Worm (Caenorhabditis elegans): ENCODE data around the gene fbxb-74.

DNA sequence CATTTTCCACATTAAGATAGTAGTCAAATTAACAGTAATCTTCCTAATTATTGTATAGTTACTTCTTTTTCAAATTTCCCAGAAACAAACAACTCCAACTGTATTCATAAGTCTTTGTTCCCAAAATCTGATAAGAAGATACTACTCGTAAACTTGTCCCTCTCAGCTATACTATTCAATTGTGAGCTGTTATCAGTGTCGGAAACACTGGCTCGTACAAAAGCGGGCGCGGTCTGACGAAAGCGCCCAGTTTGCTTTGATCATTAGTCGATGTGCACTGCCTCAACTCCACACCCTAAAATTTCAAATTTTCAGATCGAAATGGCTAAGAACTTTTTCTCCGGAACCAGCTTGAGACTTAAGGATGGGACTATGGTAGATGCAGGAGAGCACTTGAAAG is 47.6 kb upstream of the fbxb-74 start, which contains the start of gene trx-3:
- TF ChIP-seq skn-1 (tag; optimal IDR thresholded peaks at IDR 0.05): no peak
- TF ChIP-seq lin-39 (tag; optimal IDR thresholded peaks at IDR 0.05): no peak
- TF ChIP-seq pha-4 (tag; optimal IDR thresholded peaks at IDR 0.05): peak; percentile 36
- no peak for TF ChIP-seq aly-2 (tag; optimal IDR thresholded peaks at IDR 0.05)
- no peak for TF ChIP-seq R02D3.7 (tag; optimal IDR thresholded peaks at IDR 0.05)
- no peak for TF ChIP-seq lin-15B (tag; optimal IDR thresholded peaks at IDR 0.05)
- peak; percentile 82 for TF ChIP-seq elt-2 (tag; optimal IDR thresholded peaks at IDR 0.05)
- no peak for TF ChIP-seq fkh-10 (GFP tag; optimal IDR thresholded peaks at IDR 0.05)

All from whole organism, L3 larva.